Worm (Caenorhabditis elegans) whole organism, young adult: Measurements from ENCODE around the gene F40E10.5.
A peak's percentile ranks its signal among the peaks of the same experiment; 100 is the strongest.

ENCODE experiments used
- akir-1 ChIP-seq: fragments of 200-800 bp; sonication (Bioruptor generic); optimal IDR thresholded peaks from 2 replicates; lab custom pipeline; 2018; ENCODE audit warnings: mild to moderate bottlenecking, missing genetic modification characterization, moderate library complexity, missing compliant biosample characterization
- aptf-2 ChIP-seq: fragments of 200-800 bp; sonication (Bioruptor generic); conservative IDR thresholded peaks from 2 replicates; pipeline ENCODE4 v1.3.6; 2022; ENCODE audit warnings: missing genetic modification reagents, missing genetic modification characterization, missing compliant biosample characterization
- cebp-1 ChIP-seq, 2 experiments: fragments of 200-800 bp in 1 of 2; sonication (Bioruptor generic) in 1 of 2; sonication (generic microtip) in 1 of 2; IDR thresholded peaks in 1 of 2; optimal IDR thresholded peaks in 1 of 2; 2 replicates each; pipeline versions ENCODE4 v1.3.6 to Lab custom; 2017 to 2022; ENCODE audit warnings: missing compliant biosample characterization in 2 of 2, missing genetic modification characterization in 2 of 2, mild to moderate bottlenecking in 1 of 2, missing genetic modification reagents in 1 of 2, moderate library complexity in 1 of 2
- chd-7 ChIP-seq: sonication (generic microtip); optimal IDR thresholded peaks from 2 replicates; lab custom pipeline; 2016; ENCODE audit warnings: mild to moderate bottlenecking, missing genetic modification characterization, moderate library complexity, missing compliant biosample characterization
- fkh-3 ChIP-seq: sonication (generic microtip); optimal IDR thresholded peaks from 2 replicates; lab custom pipeline; 2016; ENCODE audit warnings: mild to moderate bottlenecking, missing genetic modification characterization, missing compliant biosample characterization
- mxl-1 ChIP-seq: sonication (generic microtip); optimal IDR thresholded peaks from 2 replicates; lab custom pipeline; 2016; ENCODE audit warnings: missing genetic modification characterization, missing compliant biosample characterization
- snpc-4 ChIP-seq, 5 experiments: fragments of 150-350 bp in 1 of 5; sonication (generic microtip) in 4 of 5; optimal IDR thresholded peaks; 2 replicates each; lab custom pipeline; 2014 to 2018; ENCODE audit warnings: missing genetic modification characterization in 5 of 5, missing biosample characterization in 3 of 5, antibody characterized with exemption in 2 of 5, mild to moderate bottlenecking in 2 of 5, missing compliant biosample characterization in 2 of 5, missing genotype in 2 of 5, moderate library complexity in 2 of 5, missing genetic modification reagents in 1 of 5
- sptf-2 ChIP-seq: fragments of 200-800 bp; sonication (Bioruptor generic); optimal IDR thresholded peaks from 2 replicates; lab custom pipeline; 2018; ENCODE audit warnings: mild to moderate bottlenecking, missing genetic modification characterization, missing compliant biosample characterization
- tbp1 ChIP-seq: fragments of 200-800 bp; sonication (Bioruptor generic); optimal IDR thresholded peaks from 2 replicates; lab custom pipeline; 2018; ENCODE audit warnings: mild to moderate bottlenecking, missing genetic modification characterization, missing compliant biosample characterization
- unc-130 ChIP-seq: sonication (generic microtip); optimal IDR thresholded peaks from 2 replicates; lab custom pipeline; 2016; ENCODE audit warnings: missing genetic modification reagents, missing genetic modification characterization, missing compliant biosample characterization

- TF ChIP-seq chd-7 (tag; lab: Kevin White, UChicago), result no peak
- TF ChIP-seq akir-1 (GFP tag; lab: Kevin White, UChicago), result no peak
- no peak for TF ChIP-seq aptf-2 (GFP tag; lab: Robert Waterston, UW)
- no peak for TF ChIP-seq unc-130 (GFP tag; lab: Kevin White, UChicago)
- no peak for TF ChIP-seq mxl-1 (tag; lab: Kevin White, UChicago)
- no peak for TF ChIP-seq sptf-2 (GFP tag; lab: Kevin White, UChicago)
- TF ChIP-seq snpc-4 (GFP tag; optimal IDR thresholded peaks at IDR 0.05; lab: Kevin White, UChicago), result no peak
- TF ChIP-seq snpc-4 (tag; optimal IDR thresholded peaks at IDR 0.05; lab: Kevin White, UChicago), result peak in 3 of 4 experiments; percentile 15 to 67 (median 57)
- no peak for TF ChIP-seq cebp-1 (GFP tag; IDR thresholded peaks at IDR 0.05; lab: Robert Waterston, UW)
- no peak for TF ChIP-seq cebp-1 (tag; optimal IDR thresholded peaks at IDR 0.05; lab: Kevin White, UChicago)
- TF ChIP-seq fkh-3 (tag; lab: Kevin White, UChicago), result no peak
- TF ChIP-seq tbp1 (GFP tag; lab: Kevin White, UChicago), result no peak
Observed at ce11 chrX:14744496-14744895, 42.9 kb downstream of the F40E10.5 start.
